Worm (Caenorhabditis elegans) whole organism, late embryonic: ENCODE measurements around the gene arx-6.

Source experiments
- ama-1 ChIP-seq: fragments of 150-350 bp; optimal IDR thresholded peaks from 2 replicates; lab custom pipeline; 2014
- ceh-24 ChIP-seq: sonication (generic microtip); optimal IDR thresholded peaks from 2 replicates; lab custom pipeline; 2016; ENCODE audit warnings: mild to moderate bottlenecking, missing genetic modification characterization, missing compliant biosample characterization
- ceh-34 ChIP-seq: sonication (generic microtip); optimal IDR thresholded peaks from 2 replicates; lab custom pipeline; 2016; ENCODE audit warnings: mild to moderate bottlenecking, missing genetic modification characterization, missing compliant biosample characterization
- ceh-9 ChIP-seq: sonication (generic microtip); optimal IDR thresholded peaks from 2 replicates; lab custom pipeline; 2016; ENCODE audit warnings: mild to moderate bottlenecking, missing genetic modification characterization, inconsistent platforms, missing compliant biosample characterization
- ets-4 ChIP-seq: sonication (generic microtip); optimal IDR thresholded peaks from 2 replicates; lab custom pipeline; 2016; ENCODE audit warnings: missing genetic modification characterization, missing compliant biosample characterization
- hlh-13 ChIP-seq: fragments of 200-800 bp; sonication (Bioruptor generic); optimal IDR thresholded peaks from 2 replicates; lab custom pipeline; 2018; ENCODE audit warnings: mild to moderate bottlenecking, missing genetic modification characterization, missing compliant biosample characterization
- lim-6 ChIP-seq: sonication (generic microtip); optimal IDR thresholded peaks from 2 replicates; lab custom pipeline; 2016; ENCODE audit warnings: missing genetic modification characterization, missing compliant biosample characterization
- lin-11 ChIP-seq: fragments of 200-800 bp; sonication (Bioruptor generic); optimal IDR thresholded peaks from 2 replicates; lab custom pipeline; 2018; ENCODE audit warnings: mild to moderate bottlenecking, missing genetic modification characterization, missing compliant biosample characterization
- nhr-11 ChIP-seq: fragments of 150-350 bp; optimal IDR thresholded peaks from 2 replicates; lab custom pipeline; 2014; ENCODE audit warnings: missing biosample characterization, missing genetic modification characterization
- odd-2 ChIP-seq: sonication (generic microtip); optimal IDR thresholded peaks from 2 replicates; lab custom pipeline; 2017; ENCODE audit warnings: antibody characterized with exemption, mild to moderate bottlenecking, missing genetic modification characterization, missing compliant biosample characterization
- pag-3 ChIP-seq: sonication (generic microtip); optimal IDR thresholded peaks from 2 replicates; lab custom pipeline; 2016; ENCODE audit warnings: missing compliant biosample characterization, missing genetic modification characterization, borderline replicate concordance
- pha-4 ChIP-seq: fragments of 150-350 bp; optimal IDR thresholded peaks from 2 replicates; lab custom pipeline; 2018; ENCODE audit warnings: missing biosample characterization, missing genetic modification reagents, missing genetic modification characterization
- sox-4 ChIP-seq: sonication (generic microtip); optimal IDR thresholded peaks from 2 replicates; lab custom pipeline; 2017; ENCODE audit warnings: mild to moderate bottlenecking, missing genetic modification characterization, inconsistent platforms, missing compliant biosample characterization
- tbx-2 ChIP-seq: sonication (generic microtip); optimal IDR thresholded peaks from 2 replicates; lab custom pipeline; 2016; ENCODE audit warnings: missing genetic modification characterization, missing compliant biosample characterization

ce11 chrIII:4859039-4859438, 19.4 kb upstream of the arx-6 start, which contains the start of gene C35D10.6:
- no peak for TF ChIP-seq ama-1 (lab: Kevin White, UChicago)
- no peak for TF ChIP-seq ceh-24 (tag; lab: Kevin White, UChicago)
- no peak for TF ChIP-seq odd-2 (tag; lab: Kevin White, UChicago)
- TF ChIP-seq ceh-9 (tag; lab: Kevin White, UChicago) = no peak
- TF ChIP-seq hlh-13 = no peak
- no peak for TF ChIP-seq nhr-11 (tag; lab: Kevin White, UChicago)
- TF ChIP-seq pha-4 (tag; lab: Kevin White, UChicago) = no peak
- no peak for TF ChIP-seq lim-6
- TF ChIP-seq sox-4 (tag; lab: Kevin White, UChicago) = no peak
- TF ChIP-seq lin-11 = no peak
- TF ChIP-seq ceh-34 (tag; lab: Kevin White, UChicago) = no peak
- no peak for TF ChIP-seq pag-3 (tag; lab: Kevin White, UChicago)
- no peak for TF ChIP-seq ets-4 (tag; lab: Kevin White, UChicago)
- no peak for TF ChIP-seq tbx-2 (tag; lab: Kevin White, UChicago)
